Worm (Caenorhabditis elegans): ENCODE measurements around the gene F49E2.5.
A peak's percentile ranks its signal among the peaks of the same experiment; 100 is the strongest.

F49E2.5 gene

DNA sequence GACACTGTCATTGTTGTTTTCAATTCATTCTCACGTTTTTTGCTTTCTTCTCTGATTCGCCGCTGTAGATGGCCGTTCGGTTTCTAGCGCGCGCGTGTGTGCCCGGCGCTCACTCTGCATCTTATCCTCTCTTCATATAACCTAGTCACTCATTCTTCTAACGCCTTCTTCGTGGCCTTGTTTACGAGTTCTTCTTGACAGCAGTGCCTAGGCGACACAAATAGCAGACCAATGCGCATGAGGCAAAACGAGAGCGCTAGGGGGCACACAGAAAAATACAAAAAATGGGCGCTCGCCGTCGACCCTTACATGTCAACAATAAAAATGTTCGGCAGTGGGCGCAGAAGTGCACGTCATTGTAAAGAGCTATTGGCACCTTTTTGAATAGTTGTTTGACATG, 7.7 kb downstream of the F49E2.5 start:
- TF ChIP-seq mep-1 (tag; optimal IDR thresholded peaks at IDR 0.05) (peak; percentile 79), daf-16 (GFP tag; optimal IDR thresholded peaks at IDR 0.05) (peak in 1 of 2 experiments; percentile 2), daf-16 (tag; optimal IDR thresholded peaks at IDR 0.05) (peak; percentile 92), dve-1 (tag; optimal IDR thresholded peaks at IDR 0.05; ENCODE audit: insufficient read depth) (peak; percentile 77), nhr-102 (tag; optimal IDR thresholded peaks at IDR 0.05) (no peak), Y48G9A.11 (GFP tag; IDR thresholded peaks at IDR 0.05) (no peak), mdl-1 (tag; optimal IDR thresholded peaks at IDR 0.05) (peak; percentile 64 to 96), rbr-2 (tag; optimal IDR thresholded peaks at IDR 0.05) (peak; percentile 83), hlh-11 (tag; optimal IDR thresholded peaks at IDR 0.05) (peak; percentile 82), vab-7 (GFP tag; IDR thresholded peaks at IDR 0.05) (0 out of 2 replicates have a peak, but pooled peaks have one; percentile 17), gei-8 (GFP tag; optimal IDR thresholded peaks at IDR 0.05) (no peak), fkh-10 (GFP tag; optimal IDR thresholded peaks at IDR 0.05) (peak; percentile 26), daf-12 (tag; optimal IDR thresholded peaks at IDR 0.05) (no peak), hmg-1.1 (GFP tag; IDR thresholded peaks at IDR 0.05) (peak; percentile 67), nhr-25 (tag; optimal IDR thresholded peaks at IDR 0.05; ENCODE audit: borderline replicate concordance, insufficient read depth) (peak; percentile 44), F10B5.3 (tag; optimal IDR thresholded peaks at IDR 0.05) (no peak), aha-1 (tag) (peak; percentile 92), hlh-30 (tag; optimal IDR thresholded peaks at IDR 0.05; ENCODE audit: insufficient read depth) (peak; percentile 89), unc-62 (GFP tag; optimal IDR thresholded peaks at IDR 0.05 in 1 of 2) (peak in 1 of 2 experiments; percentile 25), unc-62 (tag; optimal IDR thresholded peaks at IDR 0.05) (no peak), nhr-6 (tag; optimal IDR thresholded peaks at IDR 0.05) (peak; percentile 78), F37D6.2 (tag; optimal IDR thresholded peaks at IDR 0.05) (peak; percentile 3), nhr-41 (GFP tag; IDR thresholded peaks at IDR 0.05) (peak; percentile 62; the same call in 1 of the 2 replicates), mxl-3 (GFP tag; optimal IDR thresholded peaks at IDR 0.05) (peak; percentile 88), mxl-2 (GFP tag; conservative IDR thresholded peaks at IDR 0.05) (0 out of 2 replicates have a peak, but pooled peaks have one; percentile 19), jun-1 (tag; optimal IDR thresholded peaks at IDR 0.05) (peak; percentile 7), dmd-9 (GFP tag; IDR thresholded peaks at IDR 0.05) (no peak), nhr-28 (tag; optimal IDR thresholded peaks at IDR 0.05) (peak; percentile 66), hif-1 (tag; optimal IDR thresholded peaks at IDR 0.05) (peak in 1 of 2 experiments; percentile 60), egl-43 (GFP tag; IDR thresholded peaks at IDR 0.05) (peak; percentile 77), dmd-6 (GFP tag; IDR thresholded peaks at IDR 0.05) (peak; percentile 73), lsy-2 (tag; optimal IDR thresholded peaks at IDR 0.05) (peak in 1 of 2 experiments; percentile 50), nhr-76 (tag; optimal IDR thresholded peaks at IDR 0.05) (no peak), lin-1 (GFP tag; IDR thresholded peaks at IDR 0.05) (0 out of 2 replicates have a peak, but pooled peaks have one; percentile 45), nhr-77 (tag; optimal IDR thresholded peaks at IDR 0.05) (no peak), php-3 (GFP tag; IDR thresholded peaks at IDR 0.05) (0 out of 2 replicates have a peak, but pooled peaks have one; percentile 49), D1046.2 (GFP tag; IDR thresholded peaks at IDR 0.05) (no peak), set-16 (GFP tag; IDR thresholded peaks at IDR 0.05) (peak; percentile 38; the same call in 1 of the 2 replicates), nhr-11 (tag; optimal IDR thresholded peaks at IDR 0.05) (peak; percentile 29), mes-2 (tag; optimal IDR thresholded peaks at IDR 0.05; ENCODE audit: poor library complexity, severe bottlenecking) (peak; percentile 36), lin-13 (GFP tag; optimal IDR thresholded peaks at IDR 0.05) (peak; percentile 6), pha-4 (GFP tag; IDR thresholded peaks at IDR 0.05) (peak; percentile 36; the same call in 1 of the 2 replicates), pha-4 (tag; optimal IDR thresholded peaks at IDR 0.05) (no peak)

Measured in whole organism, L4 larva.